Worm (Caenorhabditis elegans): ENCODE measurements around the gene F12E12.6.
"Not testable (repeated sequence)": the region's sequence is repeated elsewhere in the genome, so short reads cannot be mapped to it uniquely, and the experiment has no call there.

F12E12.6 gene

DNA sequence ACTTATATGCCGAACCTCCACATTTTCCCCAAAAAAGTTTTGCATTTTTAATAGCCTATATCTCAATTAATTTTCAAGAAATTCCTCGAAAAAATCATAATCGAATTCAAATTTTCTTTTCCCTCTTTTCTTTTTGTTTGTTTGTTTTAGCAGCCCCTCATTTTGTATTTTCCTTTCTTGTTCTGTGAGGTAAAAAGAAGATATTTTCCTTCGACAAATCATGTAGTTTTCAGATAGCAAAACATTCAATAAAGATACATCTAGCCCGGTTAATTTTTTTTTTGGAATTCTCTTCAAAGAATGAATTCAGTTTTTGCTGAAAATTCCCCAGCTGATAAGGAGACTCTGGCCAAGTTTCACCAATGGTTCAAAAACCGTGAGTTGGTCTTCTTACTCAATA, 39.0 kb upstream of the F12E12.6 start, which contains the start of gene T24E12.3:
Gene T24E12.3, plus strand, starts transcription at position 301 of the 400 bp plus-strand sequence.
- TF ChIP-seq hlh-17 (GFP tag; optimal IDR thresholded peaks at IDR 0.05; ENCODE audit: borderline replicate concordance) (no peak), C34B4.2 (tag; optimal IDR thresholded peaks at IDR 0.05) (no peak), pqm-1 (tag; optimal IDR thresholded peaks at IDR 0.05) (no peak), nhr-71 (tag; optimal IDR thresholded peaks at IDR 0.05) (no peak), snpc-4 (tag; optimal IDR thresholded peaks at IDR 0.05) (no peak), aha-1 (tag; optimal IDR thresholded peaks at IDR 0.05) (no peak), nhr-237 (tag; optimal IDR thresholded peaks at IDR 0.05) (no peak), nhr-77 (tag; optimal IDR thresholded peaks at IDR 0.05) (no peak), egl-13 (tag; optimal IDR thresholded peaks at IDR 0.05) (no peak), isw-1 (GFP tag; IDR thresholded peaks at IDR 0.05) (no peak), lin-13 (GFP tag; optimal IDR thresholded peaks at IDR 0.05) (no peak), nhr-85 (tag) (no peak), hpl-2 (GFP tag; optimal IDR thresholded peaks at IDR 0.05) (no peak)

DNA sequence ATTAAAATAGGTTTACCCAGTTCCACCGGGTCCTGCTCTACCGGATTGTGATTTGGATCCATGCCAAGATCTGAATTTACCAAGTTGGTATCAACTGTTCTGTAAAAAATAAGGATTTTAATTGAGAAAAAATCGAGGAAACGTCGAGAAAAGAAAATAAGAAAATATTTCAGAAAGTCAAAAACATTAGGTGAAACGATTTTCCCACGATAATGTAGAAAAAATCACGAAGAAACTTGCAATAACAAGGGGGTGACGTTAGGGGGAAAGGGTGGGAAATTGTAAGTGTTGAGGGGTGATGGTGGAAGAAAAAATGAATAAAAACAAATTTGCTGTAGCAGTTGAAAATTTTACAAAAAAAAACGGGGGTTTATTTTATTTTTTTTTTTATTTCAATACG, 36.4 kb upstream of the F12E12.6 start, which contains the start of gene T24E12.10:
Gene T24E12.10, minus strand, starts transcription at position 101 of the 400 bp plus-strand sequence.
- TF ChIP-seq egl-27 (tag; optimal IDR thresholded peaks at IDR 0.05) (no peak), efl-1 (optimal IDR thresholded peaks at IDR 0.05) (no peak), efl-1 (GFP tag; optimal IDR thresholded peaks at IDR 0.05 in 1 of 2) (peak in 1 of 2 experiments; percentile 15)

DNA sequence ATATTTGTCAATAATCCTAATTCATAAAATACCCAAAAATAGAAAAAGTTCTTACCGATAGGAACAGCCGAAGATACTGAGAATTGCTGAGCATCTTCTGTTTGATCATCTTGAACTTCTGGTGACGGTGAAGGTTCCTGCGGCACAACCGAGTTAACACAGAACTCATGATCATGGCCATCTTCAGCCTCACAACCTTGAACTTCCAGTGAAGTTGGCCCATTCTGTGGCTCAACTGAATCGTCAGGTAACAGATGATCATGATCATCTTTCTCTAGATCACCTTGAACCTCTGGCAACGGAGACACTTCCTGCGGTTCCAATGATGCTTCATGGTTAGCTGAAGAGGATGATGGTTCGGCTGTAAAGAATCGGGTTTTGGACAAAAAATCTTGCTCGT, 34.9 kb upstream of the F12E12.6 start:
- no peak for TF ChIP-seq rnt-1 (tag; optimal IDR thresholded peaks at IDR 0.05)

DNA sequence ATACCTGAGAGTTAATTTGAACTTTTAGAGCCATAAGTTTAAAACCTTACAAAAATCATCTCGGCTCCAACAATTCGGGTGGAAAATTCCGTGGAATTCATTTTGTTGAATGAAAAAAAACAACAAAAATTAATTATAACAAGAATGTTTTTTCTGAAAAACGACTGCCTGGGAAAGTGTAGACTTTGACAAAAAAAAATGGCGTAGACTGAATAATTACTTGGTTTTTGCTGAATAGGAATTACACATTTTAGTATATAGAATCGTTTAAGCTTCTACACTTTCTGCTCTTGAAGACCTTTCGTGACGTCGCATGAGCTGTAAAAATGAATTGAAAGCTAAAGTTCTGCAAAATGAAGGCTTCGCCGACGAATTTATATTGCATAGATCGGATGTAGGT, 27.7 kb upstream of the F12E12.6 start, which contains the start of gene srx-112:
Gene srx-112, minus strand, starts transcription at position 101 of the 400 bp plus-strand sequence.
- TF ChIP-seq nhr-90 (tag; optimal IDR thresholded peaks at IDR 0.05; ENCODE audit: poor library complexity), result no peak
- TF ChIP-seq C34B4.2 (tag; optimal IDR thresholded peaks at IDR 0.05), result no peak
- TF ChIP-seq nhr-76 (tag; optimal IDR thresholded peaks at IDR 0.05), result no peak

DNA sequence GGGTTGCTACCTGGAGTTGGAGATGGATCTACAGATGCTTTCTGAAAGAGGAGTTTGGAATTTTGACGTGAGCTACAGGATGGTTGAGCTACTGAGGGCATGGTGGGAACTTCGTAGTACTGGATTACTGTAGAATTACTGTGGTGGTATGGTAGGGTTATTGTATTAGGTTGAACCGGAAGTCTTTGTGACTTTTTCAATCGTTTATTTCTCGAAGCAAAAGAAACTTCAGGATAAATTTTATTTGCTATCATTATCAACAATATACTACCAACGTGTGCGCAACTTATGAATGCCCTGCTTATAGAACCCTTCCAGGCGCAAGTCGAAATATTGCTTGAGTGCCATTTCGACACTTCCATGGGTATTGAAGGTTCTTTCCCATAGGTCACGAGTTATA, 24.9 kb upstream of the F12E12.6 start, which contains the start of gene T24E12.6:
Gene T24E12.6, minus strand, starts transcription at position 101 of the 400 bp plus-strand sequence.
- not testable (repeated sequence) for TF ChIP-seq ztf-11 (tag; optimal IDR thresholded peaks at IDR 0.05); snpc-4 (tag; optimal IDR thresholded peaks at IDR 0.05); snu-23 (GFP tag; optimal IDR thresholded peaks at IDR 0.05)

DNA sequence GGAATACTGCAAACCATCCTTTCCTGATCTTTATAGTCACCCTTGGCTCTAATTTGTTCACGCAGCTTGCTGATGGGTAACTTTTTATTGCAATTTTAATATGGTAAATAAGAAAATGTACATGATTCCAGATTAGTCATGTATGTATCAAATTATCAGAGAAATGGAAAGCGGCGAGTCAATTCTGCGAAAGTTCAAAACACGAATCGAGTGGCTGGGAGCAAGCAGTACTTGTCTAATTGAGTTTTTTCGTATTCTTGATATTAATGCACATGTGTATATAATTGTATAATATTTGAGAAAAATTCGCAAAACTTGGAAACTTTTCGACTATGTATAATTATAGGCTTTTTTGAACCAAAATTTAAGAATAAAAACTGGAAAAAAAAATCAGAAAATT, 22.3 kb upstream of the F12E12.6 start, which contains the start of gene T24E12.12:
Gene T24E12.12, plus strand, starts transcription at position 281 of the 400 bp plus-strand sequence.
- TF ChIP-seq fkh-8 (tag; optimal IDR thresholded peaks at IDR 0.05), result peak; percentile 55
- no peak for TF ChIP-seq irx-1 (tag; optimal IDR thresholded peaks at IDR 0.05)
- TF ChIP-seq nhr-71 (tag; optimal IDR thresholded peaks at IDR 0.05), result peak; percentile 52

ce11 chrII:3757499-3757898, 20.8 kb upstream of the F12E12.6 start, which contains the start of gene srx-111:
Gene srx-111, plus strand, starts transcription at chrII:3757799.
- no peak for TF ChIP-seq skn-1 (tag; optimal IDR thresholded peaks at IDR 0.05)
- no peak for TF ChIP-seq elt-2 (tag; optimal IDR thresholded peaks at IDR 0.05)
- TF ChIP-seq aly-2 (tag; optimal IDR thresholded peaks at IDR 0.05), result no peak
- no peak for TF ChIP-seq snpc-4 (tag; optimal IDR thresholded peaks at IDR 0.05)
- no peak for TF ChIP-seq zip-4 (GFP tag; optimal IDR thresholded peaks at IDR 0.05)
- no peak for TF ChIP-seq unc-62 (GFP tag; optimal IDR thresholded peaks at IDR 0.05)
- TF ChIP-seq egl-27 (tag; optimal IDR thresholded peaks at IDR 0.05), result no peak
- TF ChIP-seq snu-23 (GFP tag; optimal IDR thresholded peaks at IDR 0.05), result no peak
- TF ChIP-seq grh-1 (GFP tag; IDR thresholded peaks at IDR 0.05), result no peak
- no peak for TF ChIP-seq ztf-4 (tag; optimal IDR thresholded peaks at IDR 0.05)
- no peak for TF ChIP-seq alr-1 (tag; optimal IDR thresholded peaks at IDR 0.05; ENCODE audit: borderline replicate concordance)
- no peak for TF ChIP-seq tbx-2 (tag; optimal IDR thresholded peaks at IDR 0.05)
- no peak for TF ChIP-seq jun-1 (tag; optimal IDR thresholded peaks at IDR 0.05)

Measured in whole organism, L1 larva.